Fruit fly (Drosophila melanogaster) whole organism, prepupa: Measurements from ENCODE around the gene eIF3d1.

Source experiments
- Blimp-1 ChIP-seq: fragments of 200-800 bp; sonication (Bioruptor generic); optimal IDR thresholded peaks from 3 replicates; lab custom pipeline; 2017; ENCODE audit warnings: missing biosample characterization, missing genetic modification characterization, mild to moderate bottlenecking, moderate library complexity, missing genetic modification reagents
- CG10631 ChIP-seq: fragments of 200-800 bp; sonication (Bioruptor generic); optimal IDR thresholded peaks from 2 replicates; lab custom pipeline; 2016; ENCODE audit warnings: missing biosample characterization, missing genetic modification characterization
- CG10669 ChIP-seq: fragments of 200-800 bp; sonication (Bioruptor generic); optimal IDR thresholded peaks from 3 replicates; lab custom pipeline; 2018; ENCODE audit warnings: missing biosample characterization, mild to moderate bottlenecking, missing genetic modification characterization, moderate library complexity
- CG11294 ChIP-seq: fragments of 200-800 bp; sonication (Bioruptor generic); IDR thresholded peaks from 2 replicates; pipeline ENCODE4 v1.3.6; 2022; ENCODE audit warnings: missing biosample characterization, missing genetic modification characterization
- CG11762 ChIP-seq: fragments of 200-800 bp; sonication (Bioruptor generic); optimal IDR thresholded peaks from 3 replicates; lab custom pipeline; 2016; ENCODE audit warnings: missing biosample characterization, missing genetic modification characterization; ENCODE audit not compliant: insufficient read depth
- CG15336 ChIP-seq: fragments of 200-800 bp; sonication (Bioruptor generic); IDR thresholded peaks from 2 replicates; pipeline ENCODE4 v1.3.6; 2022; ENCODE audit warnings: missing biosample characterization, missing genetic modification characterization
- CG1621 ChIP-seq: fragments of 200-800 bp; sonication (Bioruptor generic); optimal IDR thresholded peaks from 3 replicates; lab custom pipeline; 2018; ENCODE audit warnings: missing biosample characterization, mild to moderate bottlenecking, missing genetic modification characterization
- CG3032 ChIP-seq: fragments of 200-800 bp; optimal IDR thresholded peaks from 2 replicates; lab custom pipeline; 2019; ENCODE audit warnings: missing biosample characterization, mild to moderate bottlenecking, missing genetic modification characterization, moderate library complexity
- CG31627 ChIP-seq: fragments of 200-800 bp; sonication (Bioruptor generic); optimal IDR thresholded peaks from 3 replicates; lab custom pipeline; 2016; ENCODE audit warnings: missing biosample characterization, missing genetic modification characterization
- CG34406 ChIP-seq: fragments of 200-800 bp; sonication (Bioruptor generic); optimal IDR thresholded peaks from 3 replicates; lab custom pipeline; 2016; ENCODE audit warnings: missing biosample characterization, missing genetic modification characterization
- CG3919 ChIP-seq: fragments of 200-800 bp; sonication (Bioruptor generic); optimal IDR thresholded peaks from 3 replicates; lab custom pipeline; 2016; ENCODE audit warnings: missing biosample characterization, missing genetic modification characterization
- CG4318 ChIP-seq: fragments of 200-800 bp; sonication (Bioruptor generic); optimal IDR thresholded peaks from 3 replicates; lab custom pipeline; 2017; ENCODE audit warnings: missing biosample characterization, mild to moderate bottlenecking, missing genetic modification characterization
- CG6276 ChIP-seq: fragments of 200-800 bp; sonication (Bioruptor generic); optimal IDR thresholded peaks from 2 replicates; lab custom pipeline; 2017; ENCODE audit warnings: missing biosample characterization, mild to moderate bottlenecking, missing genetic modification characterization
- CG6792 ChIP-seq: fragments of 200-800 bp; sonication (Bioruptor generic); optimal IDR thresholded peaks from 3 replicates; lab custom pipeline; 2016; ENCODE audit warnings: missing biosample characterization, missing genetic modification characterization
- CG6808 ChIP-seq: fragments of 200-800 bp; sonication (Bioruptor generic); optimal IDR thresholded peaks from 3 replicates; lab custom pipeline; 2017; ENCODE audit warnings: missing biosample characterization, missing genetic modification characterization, mild to moderate bottlenecking, moderate library complexity, missing genetic modification reagents
- CG6854 ChIP-seq: fragments of 200-800 bp; sonication (Bioruptor generic); optimal IDR thresholded peaks from 2 replicates; lab custom pipeline; 2017; ENCODE audit warnings: missing biosample characterization, mild to moderate bottlenecking, missing genetic modification characterization
- CG8119 ChIP-seq: fragments of 200-800 bp; sonication (Bioruptor generic); IDR thresholded peaks from 3 replicates; pipeline ENCODE4 v1.3.6; 2022; ENCODE audit warnings: missing biosample characterization, missing genetic modification characterization
- CG8319 ChIP-seq: fragments of 200-800 bp; sonication (Bioruptor generic); optimal IDR thresholded peaks from 3 replicates; lab custom pipeline; 2016; ENCODE audit warnings: missing biosample characterization, missing genetic modification characterization
- CG8632 ChIP-seq: fragments of 200-800 bp; sonication (Bioruptor generic); optimal IDR thresholded peaks from 3 replicates; lab custom pipeline; 2016; ENCODE audit warnings: missing biosample characterization, missing genetic modification characterization
- CG9139 ChIP-seq: fragments of 200-800 bp; sonication (Bioruptor generic); optimal IDR thresholded peaks from 3 replicates; lab custom pipeline; 2017; ENCODE audit warnings: missing biosample characterization, mild to moderate bottlenecking, missing genetic modification characterization
- Eip75B ChIP-seq: fragments of 200-800 bp; sonication (Bioruptor generic); optimal IDR thresholded peaks from 3 replicates; lab custom pipeline; 2016; ENCODE audit warnings: missing biosample characterization, missing genetic modification characterization
- Eip93F ChIP-seq: fragments of 200-800 bp; sonication (Bioruptor generic); optimal IDR thresholded peaks from 2 replicates; lab custom pipeline; 2016; ENCODE audit warnings: missing biosample characterization, mild to moderate bottlenecking, missing genetic modification characterization
- Ets21C ChIP-seq: fragments of 200-800 bp; sonication (Bioruptor generic); optimal IDR thresholded peaks from 3 replicates; lab custom pipeline; 2016; ENCODE audit warnings: missing biosample characterization, missing genetic modification characterization
- Ets96B ChIP-seq: fragments of 200-800 bp; optimal IDR thresholded peaks from 2 replicates; lab custom pipeline; 2019; ENCODE audit warnings: missing biosample characterization, mild to moderate bottlenecking, missing genetic modification characterization, moderate library complexity
- Gug ChIP-seq: fragments of 200-800 bp; sonication (Bioruptor generic); IDR thresholded peaks from 2 replicates; pipeline ENCODE4 v1.3.6; 2022; ENCODE audit warnings: missing biosample characterization, missing genetic modification characterization
- Hr38 ChIP-seq: sonication (Bioruptor generic); optimal IDR thresholded peaks from 2 replicates; lab custom pipeline; 2016; ENCODE audit warnings: missing biosample characterization, missing genetic modification characterization
- Hr4 ChIP-seq: fragments of 200-800 bp; sonication (Bioruptor generic); optimal IDR thresholded peaks from 3 replicates; lab custom pipeline; 2016; ENCODE audit warnings: missing biosample characterization, missing genetic modification characterization
- Lpt ChIP-seq: fragments of 200-800 bp; sonication (Bioruptor generic); optimal IDR thresholded peaks from 3 replicates; lab custom pipeline; 2016; ENCODE audit warnings: missing biosample characterization, missing genetic modification characterization
- Met ChIP-seq: fragments of 200-800 bp; sonication (Bioruptor generic); optimal IDR thresholded peaks from 3 replicates; lab custom pipeline; 2016; ENCODE audit warnings: missing biosample characterization, missing genetic modification characterization
- OdsH ChIP-seq: fragments of 200-800 bp; sonication (Bioruptor generic); optimal IDR thresholded peaks from 3 replicates; lab custom pipeline; 2016; ENCODE audit warnings: missing biosample characterization, missing genetic modification characterization
- Smox ChIP-seq: fragments of 200-800 bp; sonication (Bioruptor generic); optimal IDR thresholded peaks from 3 replicates; lab custom pipeline; 2016; ENCODE audit warnings: missing biosample characterization, missing genetic modification characterization
- Sox102F ChIP-seq: fragments of 200-800 bp; sonication (Bioruptor generic); optimal IDR thresholded peaks from 2 replicates; lab custom pipeline; 2016; ENCODE audit warnings: missing biosample characterization, mild to moderate bottlenecking, missing genetic modification characterization
- Sox14 ChIP-seq: fragments of 200-800 bp; sonication (Bioruptor generic); optimal IDR thresholded peaks from 3 replicates; lab custom pipeline; 2016; ENCODE audit warnings: missing biosample characterization, missing genetic modification characterization
- Sox15 ChIP-seq: fragments of 200-800 bp; sonication (Bioruptor generic); optimal IDR thresholded peaks from 3 replicates; lab custom pipeline; 2016; ENCODE audit warnings: missing biosample characterization, missing genetic modification characterization
- achi ChIP-seq: fragments of 200-800 bp; sonication (Bioruptor generic); optimal IDR thresholded peaks from 3 replicates; lab custom pipeline; 2016; ENCODE audit warnings: missing biosample characterization, missing genetic modification characterization
- acj6 ChIP-seq: fragments of 200-800 bp; sonication (Bioruptor generic); optimal IDR thresholded peaks from 3 replicates; lab custom pipeline; 2016; ENCODE audit warnings: missing biosample characterization, missing genetic modification characterization
- cyc ChIP-seq: fragments of 200-800 bp; sonication (Bioruptor generic); optimal IDR thresholded peaks from 3 replicates; lab custom pipeline; 2016; ENCODE audit warnings: missing biosample characterization, missing genetic modification characterization
- dac ChIP-seq: fragments of 200-800 bp; sonication (Bioruptor generic); optimal IDR thresholded peaks from 2 replicates; lab custom pipeline; 2017; ENCODE audit warnings: missing biosample characterization, mild to moderate bottlenecking, missing genetic modification characterization
- dsx ChIP-seq: fragments of 200-800 bp; optimal IDR thresholded peaks from 3 replicates; lab custom pipeline; 2019; ENCODE audit warnings: missing biosample characterization, mild to moderate bottlenecking, missing genetic modification characterization, moderate library complexity; ENCODE audit not compliant: poor library complexity, severe bottlenecking
- eg ChIP-seq: fragments of 200-800 bp; sonication (Bioruptor generic); IDR thresholded peaks from 3 replicates; pipeline ENCODE4 v1.3.6; 2022; ENCODE audit warnings: missing biosample characterization, missing genetic modification characterization
- esn ChIP-seq: fragments of 200-800 bp; sonication (Bioruptor generic); optimal IDR thresholded peaks from 2 replicates; lab custom pipeline; 2016; ENCODE audit warnings: missing biosample characterization, mild to moderate bottlenecking, missing genetic modification characterization, moderate library complexity
- fd59A ChIP-seq: fragments of 200-800 bp; sonication (Bioruptor generic); optimal IDR thresholded peaks from 2 replicates; lab custom pipeline; 2017; ENCODE audit warnings: missing biosample characterization, mild to moderate bottlenecking, missing genetic modification characterization, missing genetic modification reagents
- fd85E ChIP-seq: fragments of 200-800 bp; sonication (Bioruptor generic); optimal IDR thresholded peaks from 3 replicates; lab custom pipeline; 2016; ENCODE audit warnings: missing biosample characterization, missing genetic modification characterization
- fkh ChIP-seq: fragments of 200-800 bp; sonication (Bioruptor generic); optimal IDR thresholded peaks from 3 replicates; lab custom pipeline; 2017; ENCODE audit warnings: missing biosample characterization, mild to moderate bottlenecking, missing genetic modification characterization, moderate library complexity
- lz ChIP-seq: fragments of 200-800 bp; sonication (Bioruptor generic); optimal IDR thresholded peaks from 3 replicates; lab custom pipeline; 2016; ENCODE audit warnings: missing biosample characterization, missing genetic modification characterization
- net ChIP-seq: fragments of 200-800 bp; sonication (Bioruptor generic); optimal IDR thresholded peaks from 3 replicates; lab custom pipeline; 2016; ENCODE audit warnings: missing biosample characterization, missing genetic modification characterization
- pdm3 ChIP-seq: fragments of 200-800 bp; sonication (Bioruptor generic); optimal IDR thresholded peaks from 3 replicates; lab custom pipeline; 2016; ENCODE audit warnings: missing biosample characterization, missing genetic modification characterization
- salr ChIP-seq, 2 experiments: fragments of 200-800 bp; sonication (Bioruptor generic); optimal IDR thresholded peaks; 3 replicates each; lab custom pipeline; 2016 to 2018; ENCODE audit warnings: missing biosample characterization in 2 of 2, missing genetic modification characterization in 2 of 2, mild to moderate bottlenecking in 1 of 2
- spab ChIP-seq: fragments of 200-800 bp; sonication (Bioruptor generic); optimal IDR thresholded peaks from 2 replicates; lab custom pipeline; 2017; ENCODE audit warnings: missing biosample characterization, mild to moderate bottlenecking, missing genetic modification characterization, missing genetic modification reagents
- ss ChIP-seq, 2 experiments: fragments of 200-800 bp; sonication (Bioruptor generic); optimal IDR thresholded peaks; 2 replicates in 1 of 2; 3 replicates in 1 of 2; lab custom pipeline; 2017 to 2018; ENCODE audit warnings: mild to moderate bottlenecking in 2 of 2, missing biosample characterization in 2 of 2, missing genetic modification characterization in 2 of 2, moderate library complexity in 1 of 2
- svp ChIP-seq: fragments of 200-800 bp; sonication (Bioruptor generic); peaks from one replicate; lab custom pipeline; 2016; ENCODE audit warnings: missing biosample characterization, missing genetic modification characterization
- topi ChIP-seq: fragments of 200-800 bp; sonication (Bioruptor generic); optimal IDR thresholded peaks from 3 replicates; lab custom pipeline; 2016; ENCODE audit warnings: missing biosample characterization, missing genetic modification characterization
- vri ChIP-seq: fragments of 200-800 bp; sonication (Bioruptor generic); optimal IDR thresholded peaks from 3 replicates; lab custom pipeline; 2016; ENCODE audit warnings: missing biosample characterization, mild to moderate bottlenecking, missing genetic modification characterization

eIF3d1 gene

DNA sequence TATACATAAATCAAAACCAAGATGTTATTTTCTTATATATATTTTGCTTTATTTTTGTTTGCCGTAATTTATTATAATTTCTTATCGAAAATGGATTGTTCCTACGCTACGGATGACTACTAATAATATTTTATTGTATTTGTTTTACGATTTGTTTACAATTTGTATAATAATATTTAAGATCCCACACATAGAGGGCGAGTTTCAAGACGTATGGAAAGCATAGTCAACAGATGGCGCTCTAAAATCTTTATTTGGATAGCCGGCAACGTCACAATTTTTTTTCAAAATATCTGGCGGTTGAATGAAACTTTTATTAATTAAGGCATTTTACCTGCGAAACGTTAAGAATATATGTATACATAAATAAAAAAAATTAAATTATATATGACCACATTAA, 42.1 kb downstream of the eIF3d1 start:
- TF ChIP-seq Met (GFP tag; lab: Kevin White, UChicago) (no peak), Ets21C (GFP tag; lab: Kevin White, UChicago) (no peak), Hr4 (GFP tag; lab: Kevin White, UChicago) (no peak), salr (GFP tag; optimal IDR thresholded peaks at IDR 0.05; lab: Kevin White, UChicago) (no peak), Sox102F (GFP tag; lab: Kevin White, UChicago) (no peak), CG8319 (GFP tag; lab: Kevin White, UChicago) (no peak), CG9139 (GFP tag; lab: Kevin White, UChicago) (no peak), CG11294 (no peak), CG4318 (GFP tag; lab: Kevin White, UChicago) (no peak), CG6792 (no peak), dsx (GFP tag; lab: Kevin White, UChicago) (no peak), fkh (peak; percentile 97), fd85E (GFP tag; lab: Kevin White, UChicago) (no peak), Sox15 (GFP tag; lab: Kevin White, UChicago) (no peak), CG34406 (GFP tag; lab: Kevin White, UChicago) (no peak), CG6854 (GFP tag; lab: Kevin White, UChicago) (no peak), Smox (GFP tag; lab: Kevin White, UChicago) (peak; percentile 6), Lpt (no peak), Eip93F (GFP tag; lab: Kevin White, UChicago) (no peak), svp (GFP tag; lab: Kevin White, UChicago) (peak; percentile 65), CG31627 (GFP tag; lab: Kevin White, UChicago) (peak; percentile 33), OdsH (GFP tag; lab: Kevin White, UChicago) (no peak), dac (GFP tag; lab: Kevin White, UChicago) (no peak), CG3919 (GFP tag; lab: Kevin White, UChicago) (no peak), net (GFP tag; lab: Kevin White, UChicago) (no peak), CG10631 (no peak), CG6808 (GFP tag; lab: Kevin White, UChicago) (no peak), CG8119 (GFP tag; lab: Robert Waterston, UW) (no peak), CG3032 (tag; lab: Kevin White, UChicago) (peak; percentile 20), eg (GFP tag; lab: Robert Waterston, UW) (no peak), Gug (GFP tag; lab: Robert Waterston, UW) (no peak), esn (no peak), Hr38 (no peak), CG15336 (GFP tag; lab: Robert Waterston, UW) (no peak), pdm3 (no peak), Eip75B (no peak), CG1621 (tag; lab: Kevin White, UChicago) (no peak), acj6 (no peak), cyc (GFP tag; lab: Kevin White, UChicago) (peak; percentile 7), CG10669 (GFP tag; lab: Kevin White, UChicago) (no peak), CG8632 (GFP tag; lab: Kevin White, UChicago) (no peak), CG11762 (GFP tag; lab: Kevin White, UChicago) (no peak), CG6276 (GFP tag; lab: Kevin White, UChicago) (no peak), topi (GFP tag; lab: Kevin White, UChicago) (no peak), vri (GFP tag; lab: Kevin White, UChicago) (no peak), fd59A (GFP tag; lab: Kevin White, UChicago) (no peak), Sox14 (GFP tag; lab: Kevin White, UChicago) (no peak), Ets96B (no peak), spab (GFP tag; lab: Kevin White, UChicago) (no peak), lz (GFP tag; lab: Kevin White, UChicago) (peak; percentile 18), Blimp-1 (no peak), ss (GFP tag; optimal IDR thresholded peaks at IDR 0.05; lab: Kevin White, UChicago) (no peak), achi (GFP tag; lab: Kevin White, UChicago) (no peak)
